Worm (Caenorhabditis elegans) whole organism, late embryonic: Measurements from ENCODE around the gene glb-34.
A peak's percentile ranks its signal among the peaks of the same experiment; 100 is the strongest.

Experiments
- C08G9.2 ChIP-seq: sonication (generic microtip); optimal IDR thresholded peaks from 2 replicates; lab custom pipeline; 2016; ENCODE audit warnings: mild to moderate bottlenecking, missing genetic modification characterization, moderate library complexity, missing compliant biosample characterization
- F13H6.1 ChIP-seq: sonication (generic microtip); optimal IDR thresholded peaks from 2 replicates; lab custom pipeline; 2016; ENCODE audit warnings: missing genetic modification characterization, missing compliant biosample characterization
- K02D7.2 ChIP-seq: sonication (generic microtip); optimal IDR thresholded peaks from 2 replicates; lab custom pipeline; 2017; ENCODE audit warnings: mild to moderate bottlenecking, missing genetic modification characterization, missing compliant biosample characterization
- Y22D7AL.16 ChIP-seq: sonication (generic microtip); optimal IDR thresholded peaks from 2 replicates; lab custom pipeline; 2016; ENCODE audit warnings: missing genetic modification characterization, missing compliant biosample characterization
- ahr-1 ChIP-seq: sonication (generic microtip); optimal IDR thresholded peaks from 2 replicates; lab custom pipeline; 2016; ENCODE audit warnings: missing genetic modification characterization, missing compliant biosample characterization
- ama-1 ChIP-seq: fragments of 150-350 bp; optimal IDR thresholded peaks from 2 replicates; lab custom pipeline; 2014
- ceh-19 ChIP-seq: fragments of 200-800 bp; sonication (Bioruptor generic); optimal IDR thresholded peaks from 2 replicates; lab custom pipeline; 2018; ENCODE audit warnings: mild to moderate bottlenecking, missing genetic modification characterization, missing compliant biosample characterization
- ceh-31 ChIP-seq: sonication (generic microtip); optimal IDR thresholded peaks from 2 replicates; lab custom pipeline; 2016; ENCODE audit warnings: missing genetic modification characterization, missing compliant biosample characterization
- ceh-45 ChIP-seq: fragments of 200-800 bp; sonication (Bioruptor generic); IDR thresholded peaks from 2 replicates; pipeline ENCODE4 v1.3.6; 2022; ENCODE audit warnings: missing genetic modification reagents, missing genetic modification characterization, missing compliant biosample characterization
- ceh-6 ChIP-seq: fragments of 200-800 bp; sonication (Bioruptor generic); optimal IDR thresholded peaks from 2 replicates; lab custom pipeline; 2018; ENCODE audit warnings: mild to moderate bottlenecking, missing genetic modification characterization, missing compliant biosample characterization
- ceh-9 ChIP-seq: sonication (generic microtip); optimal IDR thresholded peaks from 2 replicates; lab custom pipeline; 2016; ENCODE audit warnings: mild to moderate bottlenecking, missing genetic modification characterization, inconsistent platforms, missing compliant biosample characterization
- che-1 ChIP-seq: sonication (generic microtip); optimal IDR thresholded peaks from 2 replicates; lab custom pipeline; 2016; ENCODE audit warnings: mild to moderate bottlenecking, missing genetic modification characterization, missing compliant biosample characterization
- dve-1 ChIP-seq: sonication (generic microtip); optimal IDR thresholded peaks from 2 replicates; lab custom pipeline; 2017; ENCODE audit warnings: antibody characterized with exemption, mild to moderate bottlenecking, missing genetic modification characterization, missing compliant biosample characterization
- elt-2 ChIP-seq: sonication (generic microtip); optimal IDR thresholded peaks from 2 replicates; lab custom pipeline; 2016; ENCODE audit warnings: missing genetic modification reagents, missing genetic modification characterization, missing compliant biosample characterization
- elt-4 ChIP-seq: sonication (generic microtip); optimal IDR thresholded peaks from 2 replicates; lab custom pipeline; 2016; ENCODE audit warnings: missing genetic modification characterization, missing compliant biosample characterization
- fkh-10 ChIP-seq: fragments of 150-350 bp; optimal IDR thresholded peaks from 2 replicates; lab custom pipeline; 2014; ENCODE audit warnings: missing biosample characterization, missing genetic modification reagents, missing genetic modification characterization
- fkh-6 ChIP-seq: sonication (generic microtip); optimal IDR thresholded peaks from 2 replicates; lab custom pipeline; 2016; ENCODE audit warnings: missing genetic modification characterization, missing compliant biosample characterization
- gmeb-2 ChIP-seq: sonication (generic microtip); optimal IDR thresholded peaks from 2 replicates; lab custom pipeline; 2016; ENCODE audit warnings: missing genetic modification characterization, inconsistent platforms, missing compliant biosample characterization
- hlh-13 ChIP-seq: fragments of 200-800 bp; sonication (Bioruptor generic); optimal IDR thresholded peaks from 2 replicates; lab custom pipeline; 2018; ENCODE audit warnings: mild to moderate bottlenecking, missing genetic modification characterization, missing compliant biosample characterization
- hlh-15 ChIP-seq: sonication (generic microtip); optimal IDR thresholded peaks from 2 replicates; lab custom pipeline; 2016; ENCODE audit warnings: missing genetic modification characterization, missing compliant biosample characterization
- hlh-30 ChIP-seq: sonication (generic microtip); optimal IDR thresholded peaks from 2 replicates; lab custom pipeline; 2017; ENCODE audit warnings: antibody characterized with exemption, missing genetic modification characterization, missing compliant biosample characterization; ENCODE audit not compliant: insufficient read depth
- hlh-6 ChIP-seq: sonication (generic microtip); optimal IDR thresholded peaks from 2 replicates; lab custom pipeline; 2016; ENCODE audit warnings: missing genotype, missing genetic modification characterization, missing compliant biosample characterization
- hlh-8 ChIP-seq: sonication (generic microtip); optimal IDR thresholded peaks from 2 replicates; lab custom pipeline; 2016; ENCODE audit warnings: missing genotype, missing genetic modification characterization, missing compliant biosample characterization
- madf-2 ChIP-seq: sonication (generic microtip); optimal IDR thresholded peaks from 2 replicates; lab custom pipeline; 2017; ENCODE audit warnings: missing genetic modification characterization, missing compliant biosample characterization
- mec-3 ChIP-seq: sonication (generic microtip); optimal IDR thresholded peaks from 2 replicates; lab custom pipeline; 2016; ENCODE audit warnings: borderline replicate concordance, missing genetic modification characterization, missing compliant biosample characterization
- nhr-11 ChIP-seq: fragments of 150-350 bp; optimal IDR thresholded peaks from 2 replicates; lab custom pipeline; 2014; ENCODE audit warnings: missing biosample characterization, missing genetic modification characterization
- nhr-232 ChIP-seq: sonication (generic microtip); optimal IDR thresholded peaks from 2 replicates; lab custom pipeline; 2016; ENCODE audit warnings: missing genetic modification characterization, missing compliant biosample characterization
- odd-2 ChIP-seq: sonication (generic microtip); optimal IDR thresholded peaks from 2 replicates; lab custom pipeline; 2017; ENCODE audit warnings: antibody characterized with exemption, mild to moderate bottlenecking, missing genetic modification characterization, missing compliant biosample characterization
- pag-3 ChIP-seq: sonication (generic microtip); optimal IDR thresholded peaks from 2 replicates; lab custom pipeline; 2016; ENCODE audit warnings: missing compliant biosample characterization, missing genetic modification characterization, borderline replicate concordance
- pax-1 ChIP-seq: fragments of 150-350 bp; optimal IDR thresholded peaks from 2 replicates; lab custom pipeline; 2014; ENCODE audit warnings: missing biosample characterization, missing genetic modification characterization
- pha-2 ChIP-seq: sonication (generic microtip); optimal IDR thresholded peaks from 2 replicates; lab custom pipeline; 2017; ENCODE audit warnings: mild to moderate bottlenecking, missing genetic modification characterization, missing compliant biosample characterization
- pqm-1 ChIP-seq: sonication (generic microtip); optimal IDR thresholded peaks from 2 replicates; lab custom pipeline; 2016; ENCODE audit warnings: missing genetic modification characterization, missing compliant biosample characterization
- rnt-1 ChIP-seq: sonication (generic microtip); optimal IDR thresholded peaks from 2 replicates; lab custom pipeline; 2016; ENCODE audit warnings: missing genetic modification characterization, missing compliant biosample characterization
- sdc-2 ChIP-seq: sonication (generic microtip); optimal IDR thresholded peaks from 2 replicates; lab custom pipeline; 2016; ENCODE audit warnings: missing genotype, missing genetic modification characterization, missing compliant biosample characterization
- sox-4 ChIP-seq: sonication (generic microtip); optimal IDR thresholded peaks from 2 replicates; lab custom pipeline; 2017; ENCODE audit warnings: mild to moderate bottlenecking, missing genetic modification characterization, inconsistent platforms, missing compliant biosample characterization
- tbx-2 ChIP-seq: sonication (generic microtip); optimal IDR thresholded peaks from 2 replicates; lab custom pipeline; 2016; ENCODE audit warnings: missing genetic modification characterization, missing compliant biosample characterization
- ttx-3 ChIP-seq: sonication (generic microtip); optimal IDR thresholded peaks from 2 replicates; lab custom pipeline; 2016; ENCODE audit warnings: missing genetic modification reagents, missing genetic modification characterization, missing compliant biosample characterization
- unc-3 ChIP-seq, 2 experiments: fragments of 200-800 bp in 1 of 2; sonication (Bioruptor generic) in 1 of 2; sonication (generic microtip) in 1 of 2; conservative IDR thresholded peaks in 1 of 2; optimal IDR thresholded peaks in 1 of 2; 2 replicates each; pipeline versions ENCODE4 v1.3.6 to Lab custom; 2016 to 2022; ENCODE audit warnings: missing compliant biosample characterization in 2 of 2, missing genetic modification characterization in 2 of 2, missing genetic modification reagents in 1 of 2
- unc-42 ChIP-seq: sonication (generic microtip); optimal IDR thresholded peaks from 2 replicates; lab custom pipeline; 2016; ENCODE audit warnings: missing genotype, missing genetic modification characterization, missing compliant biosample characterization
- zip-5 ChIP-seq: sonication (generic microtip); optimal IDR thresholded peaks from 2 replicates; lab custom pipeline; 2016; ENCODE audit warnings: missing genetic modification characterization, missing compliant biosample characterization

The glb-34 gene

ce11 chrIV:14576471-14576870 is 4.0 kb upstream of the glb-34 start (continued):
- TF ChIP-seq ceh-45 (GFP tag; lab: Robert Waterston, UW), result 0 out of 2 replicates have a peak, but pooled peaks have one; percentile 21
- peak; percentile 41 for TF ChIP-seq ceh-19 (GFP tag; lab: Kevin White, UChicago)
- TF ChIP-seq F13H6.1, result no peak
- peak; percentile 4 for TF ChIP-seq ceh-31
- no peak for TF ChIP-seq unc-42 (tag; lab: Kevin White, UChicago)
- TF ChIP-seq fkh-10, result no peak
- TF ChIP-seq sdc-2 (tag; lab: Kevin White, UChicago), result no peak
- no peak for TF ChIP-seq nhr-11 (tag; lab: Kevin White, UChicago)
- TF ChIP-seq hlh-8 (tag; lab: Kevin White, UChicago), result no peak
- no peak for TF ChIP-seq C08G9.2
- no peak for TF ChIP-seq hlh-30
- no peak for TF ChIP-seq tbx-2 (tag; lab: Kevin White, UChicago)
- TF ChIP-seq ceh-9, result no peak
- no peak for TF ChIP-seq ahr-1 (tag; lab: Kevin White, UChicago)
- no peak for TF ChIP-seq hlh-6
- no peak for TF ChIP-seq pqm-1 (tag; lab: Kevin White, UChicago)
- TF ChIP-seq ceh-6 (GFP tag; lab: Kevin White, UChicago), result peak; percentile 49
- TF ChIP-seq pag-3 (tag; lab: Kevin White, UChicago), result no peak
- no peak for TF ChIP-seq fkh-6 (tag; lab: Kevin White, UChicago)
- TF ChIP-seq rnt-1 (tag; lab: Kevin White, UChicago), result no peak
- peak; percentile 55 for TF ChIP-seq Y22D7AL.16 (tag; lab: Kevin White, UChicago)
- peak; percentile 35 for TF ChIP-seq pha-2 (tag; lab: Kevin White, UChicago)
- TF ChIP-seq unc-3 (GFP tag; conservative IDR thresholded peaks at IDR 0.05; lab: Robert Waterston, UW), result 0 out of 2 replicates have a peak, but pooled peaks have one; percentile 14
- peak; percentile 8 for TF ChIP-seq unc-3 (tag; optimal IDR thresholded peaks at IDR 0.05; lab: Kevin White, UChicago)
- no peak for TF ChIP-seq gmeb-2 (tag; lab: Kevin White, UChicago)
- TF ChIP-seq zip-5, result no peak
- TF ChIP-seq dve-1 (tag; lab: Kevin White, UChicago), result peak; percentile 22
- peak; percentile 62 for TF ChIP-seq elt-2 (tag; lab: Kevin White, UChicago)
- peak; percentile 49 for TF ChIP-seq ttx-3 (tag; lab: Kevin White, UChicago)
- TF ChIP-seq che-1 (tag; lab: Kevin White, UChicago), result peak; percentile 73
- TF ChIP-seq sox-4, result no peak
- TF ChIP-seq madf-2 (tag; lab: Kevin White, UChicago), result no peak
- no peak for TF ChIP-seq ama-1 (lab: Kevin White, UChicago)
- no peak for TF ChIP-seq nhr-232 (tag; lab: Kevin White, UChicago)
- TF ChIP-seq hlh-13, result peak; percentile 21

- no peak for TF ChIP-seq hlh-15 (tag; lab: Kevin White, UChicago)
- no peak for TF ChIP-seq pqm-1 (tag; lab: Kevin White, UChicago)
- no peak for TF ChIP-seq K02D7.2
- no peak for TF ChIP-seq pag-3 (tag; lab: Kevin White, UChicago)
- TF ChIP-seq zip-5, result no peak
- TF ChIP-seq nhr-232 (tag; lab: Kevin White, UChicago), result no peak
- TF ChIP-seq mec-3 (tag; lab: Kevin White, UChicago), result no peak
- no peak for TF ChIP-seq ceh-31
- TF ChIP-seq elt-4, result no peak
- no peak for TF ChIP-seq tbx-2 (tag; lab: Kevin White, UChicago)
- TF ChIP-seq odd-2, result no peak
- no peak for TF ChIP-seq sox-4
- TF ChIP-seq che-1 (tag; lab: Kevin White, UChicago), result no peak
- no peak for TF ChIP-seq pax-1 (tag; lab: Kevin White, UChicago)
These were observed 1.9 kb upstream of the glb-34 start, which contains the start of the genes Y57G11B.3 and Y57G11B.5 for ce11 chrIV:14574282-14574869. Y57G11B.3 (minus strand) TSS chrIV:14574382. Y57G11B.5 (plus strand) TSS chrIV:14574819.
